Worm (Caenorhabditis elegans): ENCODE measurements around the gene lias-1.

DNA sequence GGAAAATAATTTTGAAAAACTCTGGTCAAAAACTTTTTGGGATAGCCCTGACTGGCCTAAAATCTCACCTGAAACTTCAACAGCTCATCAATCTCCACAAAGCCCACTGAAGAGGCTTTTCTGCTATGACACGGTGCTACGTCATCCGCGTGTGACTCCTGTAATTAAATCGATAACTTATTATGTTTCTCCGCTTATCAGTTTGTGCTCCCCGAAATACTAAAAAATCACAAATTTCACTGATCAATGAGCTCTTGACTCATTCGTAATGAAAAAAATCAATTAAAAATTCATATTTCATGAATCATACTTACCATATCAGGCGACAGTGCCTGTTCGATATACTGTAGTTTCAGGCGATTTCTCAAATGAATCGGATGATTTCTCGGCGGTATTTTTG, 29.9 kb downstream of the lias-1 start:
- no peak for TF ChIP-seq pag-3 (tag; optimal IDR thresholded peaks at IDR 0.05; ENCODE audit: borderline replicate concordance)
- TF ChIP-seq lin-11 (tag; optimal IDR thresholded peaks at IDR 0.05): no peak
- no peak for TF ChIP-seq ama-1 (optimal IDR thresholded peaks at IDR 0.05)
- TF ChIP-seq pha-4 (tag; optimal IDR thresholded peaks at IDR 0.05): no peak
- no peak for TF ChIP-seq unc-86 (tag; optimal IDR thresholded peaks at IDR 0.05)
